Worm (Caenorhabditis elegans) whole organism, L2 larva: Measurements from ENCODE around the gene rhgf-1.

Experiments used
- C34F6.9 ChIP-seq: fragments of 150-350 bp; optimal IDR thresholded peaks from 2 replicates; lab custom pipeline; 2014; ENCODE audit warnings: missing biosample characterization, missing genetic modification characterization
- F13H6.1 ChIP-seq: sonication (generic microtip); optimal IDR thresholded peaks from 2 replicates; lab custom pipeline; 2016; ENCODE audit warnings: missing genetic modification characterization, missing compliant biosample characterization
- R02D3.7 ChIP-seq: fragments of 150-350 bp; optimal IDR thresholded peaks from 2 replicates; lab custom pipeline; 2014; ENCODE audit warnings: missing biosample characterization, missing genetic modification characterization
- Y55F3AM.14 ChIP-seq: fragments of 200-800 bp; sonication (Bioruptor generic); optimal IDR thresholded peaks from 2 replicates; lab custom pipeline; 2018; ENCODE audit warnings: mild to moderate bottlenecking, missing genetic modification characterization, missing compliant biosample characterization
- ZK546.5 ChIP-seq: sonication (generic microtip); optimal IDR thresholded peaks from 2 replicates; lab custom pipeline; 2017; ENCODE audit warnings: missing biosample characterization, missing genetic modification characterization
- alr-1 ChIP-seq: fragments of 150-350 bp; optimal IDR thresholded peaks from 2 replicates; lab custom pipeline; 2014; ENCODE audit warnings: missing biosample characterization, missing genetic modification characterization
- aly-2 ChIP-seq: fragments of 150-350 bp; optimal IDR thresholded peaks from 2 replicates; lab custom pipeline; 2014; ENCODE audit warnings: missing biosample characterization, missing genetic modification characterization
- ama-1 ChIP-seq: fragments of 150-350 bp; optimal IDR thresholded peaks from 2 replicates; lab custom pipeline; 2018; ENCODE audit warnings: inconsistent platforms
- blmp-1 ChIP-seq: sonication (generic microtip); optimal IDR thresholded peaks from 2 replicates; lab custom pipeline; 2017; ENCODE audit warnings: missing genetic modification characterization, mild to moderate bottlenecking, missing compliant biosample characterization, antibody characterized with exemption, moderate library complexity; ENCODE audit not compliant: insufficient read depth
- ceh-16 ChIP-seq: fragments of 150-350 bp; optimal IDR thresholded peaks from 2 replicates; lab custom pipeline; 2014; ENCODE audit warnings: missing biosample characterization, missing genetic modification characterization
- ceh-82 ChIP-seq: fragments of 150-350 bp; optimal IDR thresholded peaks from 2 replicates; lab custom pipeline; 2014; ENCODE audit warnings: missing biosample characterization, missing genetic modification characterization
- crh-2 ChIP-seq: sonication (generic microtip); optimal IDR thresholded peaks from 2 replicates; lab custom pipeline; 2017; ENCODE audit warnings: missing biosample characterization, missing genetic modification characterization
- dmd-4 ChIP-seq: sonication (generic microtip); optimal IDR thresholded peaks from 2 replicates; lab custom pipeline; 2017; ENCODE audit warnings: missing biosample characterization, missing genetic modification characterization
- egl-27 ChIP-seq: sonication (generic microtip); optimal IDR thresholded peaks from 3 replicates; lab custom pipeline; 2017; ENCODE audit warnings: missing biosample characterization, missing genetic modification reagents, missing genetic modification characterization
- elt-3 ChIP-seq: sonication (generic microtip); optimal IDR thresholded peaks from 2 replicates; lab custom pipeline; 2017; ENCODE audit warnings: missing biosample characterization, missing genetic modification characterization
- fos-1 ChIP-seq: fragments of 150-350 bp; optimal IDR thresholded peaks from 2 replicates; lab custom pipeline; 2014; ENCODE audit warnings: missing biosample characterization, missing genetic modification characterization
- gmeb-1 ChIP-seq: fragments of 150-350 bp; optimal IDR thresholded peaks from 2 replicates; lab custom pipeline; 2014; ENCODE audit warnings: missing biosample characterization, missing genetic modification characterization
- lin-11 ChIP-seq: fragments of 150-350 bp; sonication (generic microtip); optimal IDR thresholded peaks from 2 replicates; lab custom pipeline; 2014; ENCODE audit warnings: missing biosample characterization, missing genetic modification characterization, inconsistent platforms, mixed read lengths
- lin-13 ChIP-seq: fragments of 150-350 bp; optimal IDR thresholded peaks from 2 replicates; lab custom pipeline; 2014; ENCODE audit warnings: missing biosample characterization, missing genetic modification reagents, missing genetic modification characterization
- lin-39 ChIP-seq: fragments of 150-350 bp; optimal IDR thresholded peaks from 2 replicates; lab custom pipeline; 2014; ENCODE audit warnings: missing biosample characterization, missing genetic modification reagents, missing genetic modification characterization
- lsy-2 ChIP-seq, 2 experiments: fragments of 150-350 bp in 1 of 2; sonication (generic microtip) in 1 of 2; optimal IDR thresholded peaks; 2 replicates each; lab custom pipeline; 2014 to 2017; ENCODE audit warnings: missing biosample characterization in 2 of 2, missing genetic modification characterization in 2 of 2
- mab-5 ChIP-seq: fragments of 150-350 bp; optimal IDR thresholded peaks from 2 replicates; lab custom pipeline; 2014; ENCODE audit warnings: missing biosample characterization, missing genetic modification characterization
- mbf-1 ChIP-seq: sonication (generic microtip); optimal IDR thresholded peaks from 2 replicates; lab custom pipeline; 2017; ENCODE audit warnings: missing biosample characterization, missing genetic modification characterization
- mdl-1 ChIP-seq, 2 experiments: fragments of 150-350 bp in 1 of 2; sonication (generic microtip) in 1 of 2; optimal IDR thresholded peaks; 2 replicates each; lab custom pipeline; 2017; ENCODE audit warnings: missing biosample characterization in 2 of 2, missing genetic modification characterization in 2 of 2
- nhr-10 ChIP-seq: sonication (generic microtip); optimal IDR thresholded peaks from 2 replicates; lab custom pipeline; 2017; ENCODE audit warnings: missing biosample characterization, missing genetic modification characterization
- nhr-11 ChIP-seq: fragments of 150-350 bp; optimal IDR thresholded peaks from 2 replicates; lab custom pipeline; 2014; ENCODE audit warnings: missing biosample characterization, missing genetic modification characterization
- nhr-12 ChIP-seq: fragments of 150-350 bp; optimal IDR thresholded peaks from 2 replicates; lab custom pipeline; 2014; ENCODE audit warnings: missing biosample characterization, missing genetic modification characterization
- nhr-129 ChIP-seq: fragments of 150-350 bp; optimal IDR thresholded peaks from 2 replicates; lab custom pipeline; 2014; ENCODE audit warnings: missing biosample characterization, missing genetic modification characterization
- nhr-21 ChIP-seq: fragments of 150-350 bp; optimal IDR thresholded peaks from 2 replicates; lab custom pipeline; 2014; ENCODE audit warnings: missing biosample characterization, missing genetic modification characterization
- nhr-23 ChIP-seq: fragments of 150-350 bp; optimal IDR thresholded peaks from 2 replicates; lab custom pipeline; 2014; ENCODE audit warnings: missing biosample characterization, missing genetic modification reagents, missing genetic modification characterization
- nhr-237 ChIP-seq: fragments of 150-350 bp; optimal IDR thresholded peaks from 2 replicates; lab custom pipeline; 2014; ENCODE audit warnings: missing biosample characterization, missing genetic modification characterization
- nhr-25 ChIP-seq: fragments of 150-350 bp; sonication (generic microtip); optimal IDR thresholded peaks from 3 replicates; lab custom pipeline; 2014; ENCODE audit warnings: missing biosample characterization, missing genetic modification characterization
- nhr-6 ChIP-seq: fragments of 150-350 bp; optimal IDR thresholded peaks from 2 replicates; lab custom pipeline; 2014; ENCODE audit warnings: missing biosample characterization, missing genetic modification characterization
- nhr-77 ChIP-seq: fragments of 150-350 bp; optimal IDR thresholded peaks from 2 replicates; lab custom pipeline; 2014; ENCODE audit warnings: missing biosample characterization, missing genetic modification characterization
- peb-1 ChIP-seq: fragments of 150-350 bp; optimal IDR thresholded peaks from 2 replicates; lab custom pipeline; 2014; ENCODE audit warnings: missing biosample characterization, missing genetic modification characterization
- sem-4 ChIP-seq: fragments of 150-350 bp; optimal IDR thresholded peaks from 2 replicates; lab custom pipeline; 2014; ENCODE audit warnings: missing biosample characterization, missing genetic modification reagents, missing genetic modification characterization
- skn-1 ChIP-seq: sonication (generic microtip); optimal IDR thresholded peaks from 2 replicates; lab custom pipeline; 2017; ENCODE audit warnings: missing biosample characterization, missing genetic modification characterization
- sma-3 ChIP-seq: sonication (generic microtip); optimal IDR thresholded peaks from 2 replicates; lab custom pipeline; 2016; ENCODE audit warnings: missing genetic modification reagents, missing genetic modification characterization, missing compliant biosample characterization
- sma-9 ChIP-seq, 2 experiments: fragments of 150-350 bp in 1 of 2; sonication (generic microtip) in 1 of 2; optimal IDR thresholded peaks; 2 replicates each; lab custom pipeline; 2014 to 2016; ENCODE audit warnings: missing genetic modification characterization in 2 of 2, mild to moderate bottlenecking in 1 of 2, missing biosample characterization in 1 of 2, missing compliant biosample characterization in 1 of 2, missing genetic modification reagents in 1 of 2, moderate library complexity in 1 of 2
- snpc-4 ChIP-seq: fragments of 150-350 bp; optimal IDR thresholded peaks from 2 replicates; lab custom pipeline; 2014; ENCODE audit warnings: missing biosample characterization, missing genetic modification characterization
- unc-39 ChIP-seq: fragments of 150-350 bp; optimal IDR thresholded peaks from 2 replicates; lab custom pipeline; 2014; ENCODE audit warnings: missing biosample characterization, missing genetic modification characterization
- unc-55 ChIP-seq: fragments of 150-350 bp; sonication (generic microtip); optimal IDR thresholded peaks from 3 replicates; lab custom pipeline; 2014; ENCODE audit warnings: missing biosample characterization, missing genetic modification reagents, missing genetic modification characterization
- unc-62 ChIP-seq: fragments of 150-350 bp; optimal IDR thresholded peaks from 2 replicates; lab custom pipeline; 2014; ENCODE audit warnings: missing biosample characterization, missing genetic modification reagents, missing genetic modification characterization
- zag-1 ChIP-seq: fragments of 150-350 bp; optimal IDR thresholded peaks from 2 replicates; lab custom pipeline; 2014; ENCODE audit warnings: missing biosample characterization, missing genetic modification characterization
- ztf-1 ChIP-seq: fragments of 200-800 bp; sonication (Bioruptor generic); conservative IDR thresholded peaks from 2 replicates; pipeline ENCODE4 v1.3.6; 2022; ENCODE audit warnings: missing genetic modification characterization, missing compliant biosample characterization
- ztf-11 ChIP-seq: sonication (generic microtip); optimal IDR thresholded peaks from 2 replicates; lab custom pipeline; 2017; ENCODE audit warnings: missing biosample characterization, missing genetic modification characterization
- ztf-4 ChIP-seq: fragments of 150-350 bp; optimal IDR thresholded peaks from 2 replicates; lab custom pipeline; 2014; ENCODE audit warnings: missing biosample characterization, missing genetic modification characterization

Gene rhgf-1

ce11 chrX:10678081-10678736 lies 33.5 kb downstream of the rhgf-1 start:
- peak; percentile 49 for TF ChIP-seq mab-5 (tag; lab: Kevin White, UChicago)
- peak; percentile 9 for TF ChIP-seq unc-55
- TF ChIP-seq lsy-2 (tag; optimal IDR thresholded peaks at IDR 0.05; lab: Kevin White, UChicago), result peak in 1 of 2 experiments; percentile 27
- peak; percentile 40 for TF ChIP-seq egl-27 (tag; lab: Kevin White, UChicago)
- TF ChIP-seq nhr-129 (tag; lab: Kevin White, UChicago), result peak; percentile 80
- TF ChIP-seq lin-13 (GFP tag; lab: Kevin White, UChicago), result peak; percentile 23
- peak; percentile 69 for TF ChIP-seq crh-2 (tag; lab: Kevin White, UChicago)
- peak in 1 of 2 experiments; percentile 23 for TF ChIP-seq mdl-1 (tag; optimal IDR thresholded peaks at IDR 0.05; lab: Kevin White, UChicago)
- TF ChIP-seq nhr-237, result no peak
- peak; percentile 54 for TF ChIP-seq blmp-1 (tag; lab: Kevin White, UChicago)
- peak; percentile 26 for TF ChIP-seq sma-3 (GFP tag; lab: Kevin White, UChicago)
- peak; percentile 34 for TF ChIP-seq F13H6.1 (tag; lab: Kevin White, UChicago)
- peak; percentile 1 for TF ChIP-seq nhr-21 (tag; lab: Kevin White, UChicago)
- no peak for TF ChIP-seq lin-11
- TF ChIP-seq nhr-6, result peak; percentile 75
- no peak for TF ChIP-seq ztf-11 (tag; lab: Kevin White, UChicago)
- peak; percentile 66 for TF ChIP-seq ama-1
- no peak for TF ChIP-seq unc-62 (GFP tag; lab: Kevin White, UChicago)
- TF ChIP-seq nhr-10 (tag; lab: Kevin White, UChicago), result no peak
- no peak for TF ChIP-seq peb-1
- peak; percentile 68 for TF ChIP-seq C34F6.9 (tag; lab: Kevin White, UChicago)
- peak; percentile 18 for TF ChIP-seq fos-1 (tag; lab: Kevin White, UChicago)
- TF ChIP-seq sem-4, result peak; percentile 12
- TF ChIP-seq ztf-4 (tag; lab: Kevin White, UChicago), result no peak
- TF ChIP-seq sma-9 (GFP tag; optimal IDR thresholded peaks at IDR 0.05; lab: Kevin White, UChicago), result peak; percentile 58
- no peak for TF ChIP-seq sma-9 (tag; optimal IDR thresholded peaks at IDR 0.05; lab: Kevin White, UChicago)
- peak; percentile 19 for TF ChIP-seq zag-1 (tag; lab: Kevin White, UChicago)
- TF ChIP-seq nhr-77 (tag; lab: Kevin White, UChicago), result no peak
- TF ChIP-seq nhr-25 (tag; lab: Kevin White, UChicago), result peak; percentile 68
- TF ChIP-seq unc-39, result no peak
- TF ChIP-seq, all 48 proteins: peak for 20

- TF ChIP-seq R02D3.7 (tag; lab: Kevin White, UChicago), result no peak
- no peak for TF ChIP-seq ZK546.5 (tag; lab: Kevin White, UChicago)
- no peak for TF ChIP-seq egl-27 (tag; lab: Kevin White, UChicago)
- no peak for TF ChIP-seq unc-55
- TF ChIP-seq gmeb-1 (tag; lab: Kevin White, UChicago), result peak; percentile 26
- no peak for TF ChIP-seq sem-4
- TF ChIP-seq nhr-23 (tag; lab: Kevin White, UChicago), result no peak
- TF ChIP-seq dmd-4 (tag; lab: Kevin White, UChicago), result no peak
- TF ChIP-seq elt-3 (tag; lab: Kevin White, UChicago), result no peak
- no peak for TF ChIP-seq Y55F3AM.14 (GFP tag; lab: Kevin White, UChicago)
- peak; percentile 70 for TF ChIP-seq ceh-16 (tag; lab: Kevin White, UChicago)
- TF ChIP-seq nhr-11 (tag; lab: Kevin White, UChicago), result no peak
- no peak for TF ChIP-seq blmp-1 (tag; lab: Kevin White, UChicago)
- TF ChIP-seq mdl-1 (tag; optimal IDR thresholded peaks at IDR 0.05; lab: Kevin White, UChicago), result no peak
- no peak for TF ChIP-seq nhr-10 (tag; lab: Kevin White, UChicago)
- TF ChIP-seq C34F6.9 (tag; lab: Kevin White, UChicago), result peak; percentile 32
- TF ChIP-seq nhr-21 (tag; lab: Kevin White, UChicago), result peak; percentile 33
- TF ChIP-seq nhr-25 (tag; lab: Kevin White, UChicago), result peak; percentile 36
- no peak for TF ChIP-seq lin-39
- no peak for TF ChIP-seq ama-1
- TF ChIP-seq mab-5 (tag; lab: Kevin White, UChicago), result no peak
- TF ChIP-seq mbf-1 (tag; lab: Kevin White, UChicago), result no peak
- no peak for TF ChIP-seq lin-11
- peak; percentile 63 for TF ChIP-seq sma-9 (GFP tag; optimal IDR thresholded peaks at IDR 0.05; lab: Kevin White, UChicago)
- no peak for TF ChIP-seq sma-9 (tag; optimal IDR thresholded peaks at IDR 0.05; lab: Kevin White, UChicago)
- TF ChIP-seq nhr-129 (tag; lab: Kevin White, UChicago), result peak; percentile 71
- peak; percentile 68 for TF ChIP-seq sma-3 (GFP tag; lab: Kevin White, UChicago)
- TF ChIP-seq lsy-2 (tag; optimal IDR thresholded peaks at IDR 0.05; lab: Kevin White, UChicago), result peak in 1 of 2 experiments; percentile 19
- no peak for TF ChIP-seq nhr-6
- TF ChIP-seq unc-62 (GFP tag; lab: Kevin White, UChicago), result no peak
- no peak for TF ChIP-seq nhr-237
- TF ChIP-seq ztf-1, result no peak
- TF ChIP-seq ceh-82, result no peak
- TF ChIP-seq crh-2 (tag; lab: Kevin White, UChicago), result peak; percentile 59
- TF ChIP-seq zag-1 (tag; lab: Kevin White, UChicago), result no peak
- no peak for TF ChIP-seq unc-39
- no peak for TF ChIP-seq snpc-4 (tag; lab: Kevin White, UChicago)
- TF ChIP-seq nhr-12 (tag; lab: Kevin White, UChicago), result no peak
- TF ChIP-seq nhr-77 (tag; lab: Kevin White, UChicago), result no peak
- TF ChIP-seq skn-1 (tag; lab: Kevin White, UChicago), result no peak
- TF ChIP-seq peb-1, result no peak
- no peak for TF ChIP-seq alr-1
- no peak for TF ChIP-seq ztf-11 (tag; lab: Kevin White, UChicago)
- TF ChIP-seq aly-2 (tag; lab: Kevin White, UChicago), result no peak
Measured at ce11 chrX:10677552-10677951, 34.1 kb downstream of the rhgf-1 start.
